Fruit fly (Drosophila melanogaster) whole organism, embryonic: ENCODE data around the gene CG1309.

Source experiments
- Abd-B ChIP-seq: fragments of 200-800 bp; sonication (Bioruptor generic); optimal IDR thresholded peaks from 2 replicates; lab custom pipeline; 2018; ENCODE audit warnings: missing biosample characterization, mild to moderate bottlenecking, missing genetic modification characterization, moderate library complexity
- Aef1 ChIP-seq: fragments of 200-800 bp; sonication (Bioruptor generic); IDR thresholded peaks from 3 replicates; pipeline ENCODE4 v1.3.6; 2022; ENCODE audit warnings: missing biosample characterization, missing genetic modification characterization
- Bdp1 ChIP-seq: fragments of 200-800 bp; sonication (Bioruptor generic); optimal IDR thresholded peaks from 3 replicates; lab custom pipeline; 2016; ENCODE audit warnings: missing biosample characterization, missing genetic modification characterization
- CG11398 ChIP-seq: fragments of 200-800 bp; sonication (Bioruptor generic); optimal IDR thresholded peaks from 2 replicates; lab custom pipeline; 2016; ENCODE audit warnings: missing biosample characterization, missing genetic modification characterization
- CG11504 ChIP-seq: fragments of 200-800 bp; sonication (Bioruptor generic); optimal IDR thresholded peaks from 3 replicates; lab custom pipeline; 2019; ENCODE audit warnings: missing biosample characterization, mild to moderate bottlenecking, missing genetic modification characterization, moderate library complexity
- CG13775 ChIP-seq: fragments of 200-800 bp; sonication (Bioruptor generic); optimal IDR thresholded peaks from 3 replicates; lab custom pipeline; 2017; ENCODE audit warnings: missing biosample characterization, mild to moderate bottlenecking, missing genetic modification characterization
- CG14965 ChIP-seq: fragments of 200-800 bp; sonication (Bioruptor generic); optimal IDR thresholded peaks from 2 replicates; lab custom pipeline; 2016; ENCODE audit warnings: missing biosample characterization, missing genetic modification characterization, borderline replicate concordance
- CG1529 ChIP-seq: fragments of 200-800 bp; sonication (Bioruptor generic); optimal IDR thresholded peaks from 3 replicates; lab custom pipeline; 2018; ENCODE audit warnings: missing biosample characterization, missing genetic modification characterization
- CG16813 ChIP-seq: fragments of 200-800 bp; sonication (Bioruptor generic); IDR thresholded peaks from 3 replicates; pipeline ENCODE4 v1.3.6; 2022; ENCODE audit warnings: missing biosample characterization, missing genetic modification characterization; ENCODE audit not compliant: partially characterized antibody
- CG16863 ChIP-seq: fragments of 200-800 bp; sonication (Bioruptor generic); optimal IDR thresholded peaks from 3 replicates; lab custom pipeline; 2016; ENCODE audit warnings: missing biosample characterization, missing genetic modification characterization
- CG18619 ChIP-seq: fragments of 200-800 bp; sonication (Bioruptor generic); optimal IDR thresholded peaks from 3 replicates; lab custom pipeline; 2017; ENCODE audit warnings: missing biosample characterization, mild to moderate bottlenecking, missing genetic modification characterization
- CG2116 ChIP-seq: fragments of 200-800 bp; sonication (Bioruptor generic); optimal IDR thresholded peaks from 3 replicates; lab custom pipeline; 2018; ENCODE audit warnings: missing biosample characterization, mild to moderate bottlenecking, missing genetic modification characterization
- CG2889 ChIP-seq: fragments of 200-800 bp; sonication (Bioruptor generic); IDR thresholded peaks from 3 replicates; pipeline ENCODE4 v1.3.6; 2022; ENCODE audit warnings: missing biosample characterization, missing genetic modification characterization
- CG3163 ChIP-seq: fragments of 200-800 bp; sonication (Bioruptor generic); optimal IDR thresholded peaks from 3 replicates; lab custom pipeline; 2016; ENCODE audit warnings: missing biosample characterization, missing genetic modification characterization
- CG33213 ChIP-seq: fragments of 200-800 bp; sonication (Bioruptor generic); optimal IDR thresholded peaks from 3 replicates; lab custom pipeline; 2016; ENCODE audit warnings: missing biosample characterization, missing genetic modification characterization
- CG3838 ChIP-seq: fragments of 200-800 bp; sonication (Bioruptor generic); optimal IDR thresholded peaks from 3 replicates; lab custom pipeline; 2016; ENCODE audit warnings: missing biosample characterization, missing genetic modification characterization
- CTCF ChIP-seq: fragments of 200-800 bp; sonication (Bioruptor generic); optimal IDR thresholded peaks from 2 replicates; lab custom pipeline; 2017; ENCODE audit warnings: missing biosample characterization, mild to moderate bottlenecking, missing genetic modification characterization, moderate library complexity
- Deaf1 ChIP-seq: fragments of 200-800 bp; optimal IDR thresholded peaks from 3 replicates; lab custom pipeline; 2019; ENCODE audit warnings: missing biosample characterization, mild to moderate bottlenecking, missing genetic modification characterization, moderate library complexity
- Dll ChIP-seq: fragments of 200-800 bp; sonication (Bioruptor generic); IDR thresholded peaks from 4 replicates; pipeline ENCODE4 v1.3.6; 2022; ENCODE audit warnings: missing biosample characterization, missing genetic modification characterization; ENCODE audit not compliant: partially characterized antibody
- E2f2 ChIP-seq: fragments of 200-800 bp; sonication (Bioruptor generic); IDR thresholded peaks from 2 replicates; pipeline ENCODE4 v1.3.6; 2022; ENCODE audit warnings: missing biosample characterization, missing genetic modification characterization
- HLHmδ ChIP-seq: fragments of 200-800 bp; sonication (Bioruptor generic); optimal IDR thresholded peaks from 2 replicates; lab custom pipeline; 2018; ENCODE audit warnings: missing biosample characterization, mild to moderate bottlenecking, missing genetic modification characterization, moderate library complexity
- Hey ChIP-seq: fragments of 200-800 bp; sonication (Bioruptor generic); optimal IDR thresholded peaks from 3 replicates; lab custom pipeline; 2018; ENCODE audit warnings: missing biosample characterization, mild to moderate bottlenecking, missing genetic modification characterization
- Mes4 ChIP-seq: fragments of 200-800 bp; sonication (Bioruptor generic); optimal IDR thresholded peaks from 2 replicates; lab custom pipeline; 2016; ENCODE audit warnings: missing biosample characterization, missing genetic modification characterization
- Myb ChIP-seq: fragments of 200-800 bp; sonication (Bioruptor generic); optimal IDR thresholded peaks from 2 replicates; lab custom pipeline; 2016; ENCODE audit warnings: missing biosample characterization, missing genetic modification characterization
- NC2β ChIP-seq: fragments of 200-800 bp; sonication (Bioruptor generic); optimal IDR thresholded peaks from 2 replicates; lab custom pipeline; 2016; ENCODE audit warnings: missing biosample characterization, missing genetic modification characterization
- Ravus ChIP-seq: fragments of 200-800 bp; sonication (Bioruptor generic); IDR thresholded peaks from 2 replicates; pipeline ENCODE4 v1.3.6; 2022; ENCODE audit warnings: missing biosample characterization, missing genetic modification characterization
- Six4 ChIP-seq: fragments of 200-800 bp; sonication (Bioruptor generic); optimal IDR thresholded peaks from 2 replicates; lab custom pipeline; 2016; ENCODE audit warnings: missing biosample characterization, missing genetic modification characterization
- Ssrp ChIP-seq: fragments of 200-800 bp; sonication (Bioruptor generic); optimal IDR thresholded peaks from 2 replicates; lab custom pipeline; 2018; ENCODE audit warnings: missing biosample characterization, mild to moderate bottlenecking, missing genetic modification characterization, moderate library complexity
- ab ChIP-seq: fragments of 200-800 bp; sonication (Bioruptor generic); optimal IDR thresholded peaks from 2 replicates; lab custom pipeline; 2016; ENCODE audit warnings: missing biosample characterization, missing genetic modification characterization
- amos ChIP-seq: fragments of 200-800 bp; sonication (Bioruptor generic); IDR thresholded peaks from 2 replicates; pipeline ENCODE4 v1.3.6; 2022; ENCODE audit warnings: missing biosample characterization, missing genetic modification characterization; ENCODE audit not compliant: partially characterized antibody
- ap ChIP-seq: fragments of 200-800 bp; sonication (Bioruptor generic); IDR thresholded peaks from 2 replicates; pipeline ENCODE4 v1.3.6; 2022; ENCODE audit warnings: missing biosample characterization, missing genetic modification characterization
- chif ChIP-seq, 2 experiments: fragments of 200-800 bp; sonication (Bioruptor generic); optimal IDR thresholded peaks; 3 replicates each; lab custom pipeline; 2016; ENCODE audit warnings: missing biosample characterization in 2 of 2, missing genetic modification characterization in 2 of 2
- crp ChIP-seq, 2 experiments: fragments of 200-800 bp; sonication (Bioruptor generic); optimal IDR thresholded peaks; 2 replicates in 1 of 2; 3 replicates in 1 of 2; lab custom pipeline; 2017; ENCODE audit warnings: missing biosample characterization in 2 of 2, missing genetic modification characterization in 2 of 2, mild to moderate bottlenecking in 1 of 2, moderate library complexity in 1 of 2
- danr ChIP-seq: fragments of 200-800 bp; sonication (Bioruptor generic); IDR thresholded peaks from 2 replicates; pipeline ENCODE4 v1.3.6; 2022; ENCODE audit warnings: missing biosample characterization, missing genetic modification characterization
- dimm ChIP-seq: fragments of 200-800 bp; sonication (Bioruptor generic); IDR thresholded peaks from 2 replicates; pipeline ENCODE4 v1.3.6; 2022; ENCODE audit warnings: missing biosample characterization, missing genetic modification characterization
- hbn ChIP-seq: fragments of 200-800 bp; sonication (Bioruptor generic); IDR thresholded peaks from 2 replicates; pipeline ENCODE4 v1.3.6; 2022; ENCODE audit warnings: missing biosample characterization, missing genetic modification characterization; ENCODE audit not compliant: partially characterized antibody
- ind ChIP-seq: fragments of 200-800 bp; sonication (Bioruptor generic); optimal IDR thresholded peaks from 3 replicates; lab custom pipeline; 2016; ENCODE audit warnings: missing biosample characterization, missing genetic modification characterization
- inv ChIP-seq: fragments of 200-800 bp; sonication (Bioruptor generic); IDR thresholded peaks from 2 replicates; pipeline ENCODE4 v1.3.6; 2022; ENCODE audit warnings: missing biosample characterization, missing genetic modification characterization; ENCODE audit not compliant: partially characterized antibody
- jumu ChIP-seq: fragments of 200-800 bp; sonication (Bioruptor generic); optimal IDR thresholded peaks from 3 replicates; lab custom pipeline; 2016; ENCODE audit warnings: missing biosample characterization, missing genetic modification characterization
- lab ChIP-seq: fragments of 200-800 bp; sonication (Bioruptor generic); optimal IDR thresholded peaks from 3 replicates; lab custom pipeline; 2017; ENCODE audit warnings: missing biosample characterization, missing genetic modification characterization, mild to moderate bottlenecking, moderate library complexity, missing genetic modification reagents
- nerfin-1 ChIP-seq: fragments of 200-800 bp; sonication (Bioruptor generic); optimal IDR thresholded peaks from 3 replicates; lab custom pipeline; 2019; ENCODE audit warnings: missing biosample characterization, mild to moderate bottlenecking, missing genetic modification characterization, moderate library complexity
- peb ChIP-seq: fragments of 200-800 bp; sonication (Bioruptor generic); IDR thresholded peaks from 2 replicates; pipeline ENCODE4 v1.3.6; 2022; ENCODE audit warnings: missing biosample characterization, missing genetic modification characterization
- pnt ChIP-seq: fragments of 200-800 bp; sonication (Bioruptor generic); optimal IDR thresholded peaks from 3 replicates; lab custom pipeline; 2016; ENCODE audit warnings: missing biosample characterization, missing genetic modification characterization
- sd ChIP-seq: fragments of 200-800 bp; sonication (Bioruptor generic); optimal IDR thresholded peaks from 3 replicates; lab custom pipeline; 2018; ENCODE audit warnings: missing biosample characterization, mild to moderate bottlenecking, missing genetic modification characterization, moderate library complexity
- sisA ChIP-seq: fragments of 200-800 bp; sonication (Bioruptor generic); IDR thresholded peaks from 2 replicates; pipeline ENCODE4 v1.3.6; 2022; ENCODE audit warnings: missing biosample characterization, missing genetic modification characterization
- ssp ChIP-seq: fragments of 200-800 bp; sonication (Bioruptor generic); IDR thresholded peaks from 2 replicates; pipeline ENCODE4 v1.3.6; 2022; ENCODE audit warnings: missing biosample characterization, missing genetic modification characterization
- stc ChIP-seq: fragments of 200-800 bp; sonication (Bioruptor generic); IDR thresholded peaks from 2 replicates; pipeline ENCODE4 v1.3.6; 2022; ENCODE audit warnings: missing biosample characterization, missing genetic modification characterization
- tgo ChIP-seq: fragments of 200-800 bp; sonication (Bioruptor generic); IDR thresholded peaks from 3 replicates; pipeline ENCODE4 v1.3.6; 2022; ENCODE audit warnings: missing biosample characterization, missing genetic modification characterization
- trh ChIP-seq: fragments of 200-800 bp; sonication (Bioruptor generic); optimal IDR thresholded peaks from 2 replicates; lab custom pipeline; 2016; ENCODE audit warnings: missing biosample characterization, missing genetic modification characterization
- unc-4 ChIP-seq: fragments of 200-800 bp; sonication (Bioruptor generic); IDR thresholded peaks from 2 replicates; pipeline ENCODE4 v1.3.6; 2022; ENCODE audit warnings: missing biosample characterization, missing genetic modification characterization; ENCODE audit not compliant: partially characterized antibody
- wdn ChIP-seq: fragments of 200-800 bp; sonication (Bioruptor generic); IDR thresholded peaks from 2 replicates; pipeline ENCODE4 v1.3.6; 2022; ENCODE audit warnings: missing biosample characterization, missing genetic modification characterization

The CG1309 gene

dm6 chr3L:4292120-4292697 is 33.0 kb downstream of the CG1309 start, which contains the start of the genes CG15012 and Fdx2 (continued):
- TF ChIP-seq Deaf1 (tag; lab: Kevin White, UChicago) (peak; percentile 3), Ssrp (tag; lab: Kevin White, UChicago) (no peak), ind (GFP tag; lab: Kevin White, UChicago) (peak; percentile 37), sisA (GFP tag; lab: Robert Waterston, UW) (no peak), chif (GFP tag; optimal IDR thresholded peaks at IDR 0.05; lab: Kevin White, UChicago) (peak in 1 of 2 experiments; percentile 21), trh (GFP tag; lab: Kevin White, UChicago) (no peak), tgo (GFP tag; lab: Robert Waterston, UW) (no peak), nerfin-1 (tag; lab: Kevin White, UChicago) (peak; percentile 12), CG1529 (GFP tag; lab: Kevin White, UChicago) (no peak), CTCF (GFP tag; lab: Kevin White, UChicago) (peak; percentile 19), Mes4 (GFP tag; lab: Kevin White, UChicago) (no peak), ssp (GFP tag; lab: Robert Waterston, UW) (peak; percentile 92), CG33213 (peak; percentile 61), peb (GFP tag; lab: Robert Waterston, UW) (no peak), lab (GFP tag; lab: Kevin White, UChicago) (no peak), Ravus (GFP tag; lab: Robert Waterston, UW) (no peak), ap (GFP tag; lab: Robert Waterston, UW) (no peak), unc-4 (GFP tag; lab: Robert Waterston, UW) (peak; percentile 29; the same call in 1 of the 2 replicates), CG3163 (GFP tag; lab: Kevin White, UChicago) (no peak), CG11504 (no peak), wdn (GFP tag; lab: Robert Waterston, UW) (no peak), Six4 (GFP tag; lab: Kevin White, UChicago) (no peak), Abd-B (GFP tag; lab: Kevin White, UChicago) (peak; percentile 22), Hey (no peak), danr (no peak), CG11398 (GFP tag; lab: Kevin White, UChicago) (no peak), pnt (GFP tag; lab: Kevin White, UChicago) (peak; percentile 21), stc (no peak), jumu (GFP tag; lab: Kevin White, UChicago) (peak; percentile 43), Aef1 (no peak; the same call in 2 of the 3 replicates), hbn (no peak), CG16813 (GFP tag; lab: Robert Waterston, UW) (0 out of 3 replicates have a peak, but pooled peaks have one; percentile 37), inv (GFP tag; lab: Robert Waterston, UW) (no peak), ab (GFP tag; lab: Kevin White, UChicago) (no peak), Myb (GFP tag; lab: Kevin White, UChicago) (peak; percentile 55), Bdp1 (GFP tag; lab: Kevin White, UChicago) (no peak), CG16863 (GFP tag; lab: Kevin White, UChicago) (no peak), CG13775 (peak; percentile 24), Dll (GFP tag; lab: Robert Waterston, UW) (peak; percentile 53; the same call in 3 of the 4 replicates), CG18619 (GFP tag; lab: Kevin White, UChicago) (no peak), dimm (GFP tag; lab: Robert Waterston, UW) (no peak), HLHmδ (GFP tag; lab: Kevin White, UChicago) (no peak), E2f2 (GFP tag; lab: Robert Waterston, UW) (peak; percentile 54), CG2116 (GFP tag; lab: Kevin White, UChicago) (peak; percentile 97), crp (GFP tag; optimal IDR thresholded peaks at IDR 0.05; lab: Kevin White, UChicago) (peak in 1 of 2 experiments; percentile 29), NC2β (GFP tag; lab: Kevin White, UChicago) (peak; percentile 23), CG3838 (GFP tag; lab: Kevin White, UChicago) (no peak), CG2889 (GFP tag; lab: Robert Waterston, UW) (no peak), CG14965 (GFP tag; lab: Kevin White, UChicago) (no peak), amos (GFP tag; lab: Robert Waterston, UW) (no peak), sd (tag; lab: Kevin White, UChicago) (no peak)
